Worm (Caenorhabditis elegans) whole organism, late embryonic: ENCODE measurements around the gene F46F5.16.

ENCODE experiments used
- Y22D7AL.16 ChIP-seq: sonication (generic microtip); optimal IDR thresholded peaks from 2 replicates; lab custom pipeline; 2016; ENCODE audit warnings: missing genetic modification characterization, missing compliant biosample characterization
- ahr-1 ChIP-seq: sonication (generic microtip); optimal IDR thresholded peaks from 2 replicates; lab custom pipeline; 2016; ENCODE audit warnings: missing genetic modification characterization, missing compliant biosample characterization
- ceh-2 ChIP-seq: sonication (generic microtip); optimal IDR thresholded peaks from 2 replicates; lab custom pipeline; 2016; ENCODE audit warnings: missing genotype, missing genetic modification characterization, missing compliant biosample characterization
- ets-4 ChIP-seq: sonication (generic microtip); optimal IDR thresholded peaks from 2 replicates; lab custom pipeline; 2016; ENCODE audit warnings: missing genetic modification characterization, missing compliant biosample characterization
- hlh-15 ChIP-seq: sonication (generic microtip); optimal IDR thresholded peaks from 2 replicates; lab custom pipeline; 2016; ENCODE audit warnings: missing genetic modification characterization, missing compliant biosample characterization

DNA sequence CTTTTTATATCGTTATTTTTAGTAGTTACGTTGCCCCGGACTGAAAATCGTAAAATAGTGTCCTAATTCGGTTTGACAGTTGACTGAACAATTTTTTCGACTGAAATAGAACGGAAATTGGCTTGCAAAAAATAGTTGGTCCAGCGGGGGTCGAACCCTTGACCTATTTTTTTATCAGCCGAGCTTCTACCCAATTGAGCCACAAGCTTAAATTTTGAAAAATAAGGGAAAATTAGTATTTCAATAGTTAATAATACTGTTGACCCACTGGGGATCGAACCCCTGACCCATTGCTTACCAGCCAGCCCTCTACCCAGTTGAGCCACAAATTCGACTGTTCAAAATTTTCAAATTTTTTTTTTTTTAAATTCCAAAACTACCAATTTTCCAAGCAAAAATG, 35.2 kb upstream of the F46F5.16 start:
- TF ChIP-seq hlh-15 (tag; lab: Kevin White, UChicago) (no peak), Y22D7AL.16 (no peak), ceh-2 (tag; lab: Kevin White, UChicago) (no peak), ets-4 (no peak), ahr-1 (tag; lab: Kevin White, UChicago) (no peak)
